Fruit fly (Drosophila melanogaster): ENCODE data around the gene Toll-6.

DNA sequence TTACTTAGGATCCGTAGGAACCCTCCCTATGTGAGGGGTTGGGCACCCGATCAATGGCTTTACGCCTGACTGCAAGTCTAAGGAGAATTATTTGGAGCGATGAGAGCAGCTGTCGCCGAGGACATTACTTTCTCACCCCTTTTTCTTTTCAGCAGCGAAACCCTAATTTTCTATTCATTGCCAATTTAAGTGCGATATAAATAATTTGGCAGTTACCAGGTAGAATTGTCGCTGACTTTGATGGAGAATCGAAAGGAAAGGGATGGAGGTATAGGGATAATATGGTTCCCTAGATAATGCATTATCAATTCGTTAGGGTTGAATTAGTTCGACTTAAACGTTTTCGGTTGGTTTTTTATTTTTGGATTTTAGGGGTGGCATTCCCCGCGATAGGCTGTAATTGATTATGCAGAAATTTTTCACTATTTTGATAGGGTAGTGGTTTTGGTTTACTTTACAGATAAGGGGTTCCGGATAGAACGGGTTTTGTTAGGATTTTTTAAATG, 47.2 kb upstream of the Toll-6 start:
- TF ChIP-seq D (optimal IDR thresholded peaks at IDR 0.05) (no peak), D (GFP tag; optimal IDR thresholded peaks at IDR 0.05) (no peak), CoRest (tag; optimal IDR thresholded peaks at IDR 0.05) (no peak)

All from whole organism, embryonic.